Worm (Caenorhabditis elegans) whole organism, midembryonic: Measurements from ENCODE around the gene F25E2.3.

Source experiments
- T22C8.4 ChIP-seq: fragments of 200-800 bp; sonication (Bioruptor generic); IDR thresholded peaks from 2 replicates; pipeline ENCODE4 v1.3.6; 2022; ENCODE audit warnings: missing genetic modification characterization, missing compliant biosample characterization
- cog-1 ChIP-seq: sonication (generic microtip); optimal IDR thresholded peaks from 2 replicates; lab custom pipeline; 2016; ENCODE audit warnings: missing genetic modification characterization, missing compliant biosample characterization
- flt-1 ChIP-seq: fragments of 200-800 bp; sonication (Bioruptor generic); IDR thresholded peaks from 2 replicates; pipeline ENCODE4 v1.3.6; 2022; ENCODE audit warnings: missing genetic modification characterization, missing compliant biosample characterization
- klf-2 ChIP-seq: fragments of 200-800 bp; sonication (Bioruptor generic); conservative IDR thresholded peaks from 2 replicates; pipeline ENCODE4 v1.3.6; 2022; ENCODE audit warnings: missing genetic modification reagents, missing genetic modification characterization, missing compliant biosample characterization
- med-1 ChIP-seq: sonication (generic microtip); optimal IDR thresholded peaks from 2 replicates; lab custom pipeline; 2017; ENCODE audit warnings: missing genetic modification characterization, mild to moderate bottlenecking, missing compliant biosample characterization, antibody characterized with exemption, missing genetic modification reagents; ENCODE audit not compliant: insufficient read depth
- ref-1 ChIP-seq: fragments of 200-800 bp; sonication (Bioruptor generic); conservative IDR thresholded peaks from 2 replicates; pipeline ENCODE4 v1.3.6; 2022; ENCODE audit warnings: missing genetic modification reagents, missing genetic modification characterization, missing compliant biosample characterization
- tab-1 ChIP-seq: fragments of 200-800 bp; sonication (Bioruptor generic); IDR thresholded peaks from 2 replicates; pipeline ENCODE4 v1.3.6; 2022; ENCODE audit warnings: missing genetic modification characterization, missing compliant biosample characterization
- ztf-23 ChIP-seq: fragments of 200-800 bp; sonication (Bioruptor generic); IDR thresholded peaks from 2 replicates; pipeline ENCODE4 v1.3.6; 2022; ENCODE audit warnings: missing genetic modification reagents, missing genetic modification characterization, missing compliant biosample characterization

DNA sequence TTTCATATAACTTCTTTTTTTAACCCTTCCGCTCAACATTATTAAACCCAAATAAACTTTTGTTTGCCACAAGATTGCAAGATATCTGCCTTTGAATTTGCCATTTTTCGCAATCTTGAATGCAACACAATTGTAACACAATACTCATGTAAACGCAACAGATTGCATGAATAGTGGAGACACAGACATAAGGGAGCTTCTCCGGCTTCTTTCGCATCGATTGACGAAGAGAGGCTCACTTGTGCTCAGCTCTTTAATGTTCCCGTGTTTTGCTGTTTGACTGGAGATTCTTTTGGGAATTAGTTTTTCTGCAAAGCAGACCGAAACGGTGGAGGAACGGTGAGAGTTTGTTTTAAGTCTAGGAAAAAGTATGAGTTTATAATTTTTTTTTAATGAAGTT lies 46.4 kb upstream of the F25E2.3 start, which contains the start of gene F56F10.2:
- TF ChIP-seq klf-2 (GFP tag; lab: Robert Waterston, UW) (no peak), flt-1 (GFP tag; lab: Robert Waterston, UW) (no peak), T22C8.4 (no peak), med-1 (no peak), cog-1 (tag; lab: Kevin White, UChicago) (no peak), ztf-23 (GFP tag; lab: Robert Waterston, UW) (no peak), ref-1 (no peak), tab-1 (GFP tag; lab: Robert Waterston, UW) (no peak)
